Fruit fly (Drosophila melanogaster) whole organism, embryonic: ENCODE results near the gene janB.

ENCODE experiments used
- Atf-2 ChIP-seq: fragments of 200-800 bp; sonication (Bioruptor generic); optimal IDR thresholded peaks from 2 replicates; lab custom pipeline; 2016; ENCODE audit warnings: missing biosample characterization, missing genetic modification characterization
- B-H1 ChIP-seq: fragments of 200-800 bp; sonication (Bioruptor generic); IDR thresholded peaks from 3 replicates; pipeline ENCODE4 v1.3.6; 2022; ENCODE audit warnings: missing biosample characterization, missing genetic modification characterization
- CG10209 ChIP-seq: fragments of 200-800 bp; sonication (Bioruptor generic); optimal IDR thresholded peaks from 3 replicates; lab custom pipeline; 2017; ENCODE audit warnings: missing biosample characterization, mild to moderate bottlenecking, missing genetic modification characterization, missing genetic modification reagents
- CG11560 ChIP-seq: fragments of 200-800 bp; sonication (Bioruptor generic); IDR thresholded peaks from 3 replicates; pipeline ENCODE4 v1.3.6; 2022; ENCODE audit warnings: missing biosample characterization, missing genetic modification characterization
- CG12744 ChIP-seq: fragments of 200-800 bp; sonication (Bioruptor generic); optimal IDR thresholded peaks from 2 replicates; lab custom pipeline; 2016; ENCODE audit warnings: missing biosample characterization, missing genetic modification characterization
- CG1529 ChIP-seq: fragments of 200-800 bp; sonication (Bioruptor generic); optimal IDR thresholded peaks from 3 replicates; lab custom pipeline; 2018; ENCODE audit warnings: missing biosample characterization, missing genetic modification characterization
- CG15479 ChIP-seq: fragments of 200-800 bp; sonication (Bioruptor generic); optimal IDR thresholded peaks from 3 replicates; lab custom pipeline; 2019; ENCODE audit warnings: missing biosample characterization, mild to moderate bottlenecking, missing genetic modification characterization, moderate library complexity
- CG17359 ChIP-seq: fragments of 200-800 bp; sonication (Bioruptor generic); optimal IDR thresholded peaks from 3 replicates; lab custom pipeline; 2018; ENCODE audit warnings: missing biosample characterization, mild to moderate bottlenecking, missing genetic modification characterization, moderate library complexity
- CG17385 ChIP-seq: fragments of 200-800 bp; sonication (Bioruptor generic); optimal IDR thresholded peaks from 3 replicates; lab custom pipeline; 2018; ENCODE audit warnings: missing biosample characterization, mild to moderate bottlenecking, missing genetic modification characterization
- CG2116 ChIP-seq: fragments of 200-800 bp; sonication (Bioruptor generic); optimal IDR thresholded peaks from 3 replicates; lab custom pipeline; 2018; ENCODE audit warnings: missing biosample characterization, mild to moderate bottlenecking, missing genetic modification characterization
- CG31388 ChIP-seq: fragments of 200-800 bp; sonication (Bioruptor generic); optimal IDR thresholded peaks from 2 replicates; lab custom pipeline; 2016; ENCODE audit warnings: missing biosample characterization, missing genetic modification characterization
- CG32532 ChIP-seq: fragments of 200-800 bp; sonication (Bioruptor generic); IDR thresholded peaks from 2 replicates; pipeline ENCODE4 v1.3.6; 2022; ENCODE audit warnings: missing biosample characterization, missing genetic modification characterization
- CG4282 ChIP-seq: fragments of 200-800 bp; sonication (Bioruptor generic); optimal IDR thresholded peaks from 2 replicates; lab custom pipeline; 2016; ENCODE audit warnings: missing biosample characterization, missing genetic modification characterization
- CG4424 ChIP-seq: fragments of 200-800 bp; sonication (Bioruptor generic); optimal IDR thresholded peaks from 3 replicates; lab custom pipeline; 2016; ENCODE audit warnings: missing biosample characterization, missing genetic modification characterization
- CG4730 ChIP-seq: fragments of 200-800 bp; sonication (Bioruptor generic); IDR thresholded peaks from 2 replicates; pipeline ENCODE4 v1.3.6; 2022; ENCODE audit warnings: missing biosample characterization, missing genetic modification characterization
- CG5180 ChIP-seq: fragments of 200-800 bp; sonication (Bioruptor generic); optimal IDR thresholded peaks from 3 replicates; lab custom pipeline; 2017; ENCODE audit warnings: missing biosample characterization, missing genetic modification characterization, mild to moderate bottlenecking, moderate library complexity, missing genetic modification reagents
- CG5245 ChIP-seq: fragments of 200-800 bp; sonication (Bioruptor generic); optimal IDR thresholded peaks from 3 replicates; lab custom pipeline; 2016; ENCODE audit warnings: missing biosample characterization, missing genetic modification characterization
- CG6254 ChIP-seq: fragments of 200-800 bp; sonication (Bioruptor generic); optimal IDR thresholded peaks from 3 replicates; lab custom pipeline; 2017; ENCODE audit warnings: mild to moderate bottlenecking, missing biosample characterization, missing genetic modification reagents, missing genetic modification characterization
- CG6683 ChIP-seq: fragments of 200-800 bp; sonication (Bioruptor generic); optimal IDR thresholded peaks from 2 replicates; lab custom pipeline; 2017; ENCODE audit warnings: missing biosample characterization, mild to moderate bottlenecking, missing genetic modification characterization, missing genetic modification reagents
- CG8924 ChIP-seq: fragments of 200-800 bp; optimal IDR thresholded peaks from 3 replicates; lab custom pipeline; 2019; ENCODE audit warnings: missing biosample characterization, mild to moderate bottlenecking, missing genetic modification characterization, moderate library complexity
- CG9727 ChIP-seq: fragments of 200-800 bp; sonication (Bioruptor generic); optimal IDR thresholded peaks from 3 replicates; lab custom pipeline; 2017; ENCODE audit warnings: missing biosample characterization, mild to moderate bottlenecking, missing genetic modification characterization
- CG9797 ChIP-seq: fragments of 200-800 bp; sonication (Bioruptor generic); optimal IDR thresholded peaks from 3 replicates; lab custom pipeline; 2018; ENCODE audit warnings: missing biosample characterization, mild to moderate bottlenecking, missing genetic modification characterization
- CG9817 ChIP-seq: fragments of 200-800 bp; sonication (Bioruptor generic); optimal IDR thresholded peaks from 2 replicates; lab custom pipeline; 2018; ENCODE audit warnings: missing biosample characterization, mild to moderate bottlenecking, missing genetic modification characterization, moderate library complexity
- CrebB ChIP-seq: fragments of 200-800 bp; sonication (Bioruptor generic); optimal IDR thresholded peaks from 3 replicates; lab custom pipeline; 2018; ENCODE audit warnings: missing biosample characterization, mild to moderate bottlenecking, missing genetic modification characterization
- D19A ChIP-seq: fragments of 200-800 bp; optimal IDR thresholded peaks from 3 replicates; lab custom pipeline; 2019; ENCODE audit warnings: missing biosample characterization, mild to moderate bottlenecking, missing genetic modification characterization, moderate library complexity
- D19B ChIP-seq: fragments of 200-800 bp; sonication (Bioruptor generic); optimal IDR thresholded peaks from 2 replicates; lab custom pipeline; 2017; ENCODE audit warnings: missing biosample characterization, mild to moderate bottlenecking, missing genetic modification characterization
- Drgx ChIP-seq: fragments of 200-800 bp; sonication (Bioruptor generic); IDR thresholded peaks from 2 replicates; pipeline ENCODE4 v1.3.6; 2022; ENCODE audit warnings: missing biosample characterization, missing genetic modification characterization
- E2f1 ChIP-seq: fragments of 200-800 bp; sonication (Bioruptor generic); IDR thresholded peaks from 2 replicates; pipeline ENCODE4 v1.3.6; 2022; ENCODE audit warnings: missing biosample characterization, missing genetic modification characterization
- Elba2 ChIP-seq: fragments of 200-800 bp; sonication (Bioruptor generic); optimal IDR thresholded peaks from 3 replicates; lab custom pipeline; 2016; ENCODE audit warnings: missing biosample characterization, missing genetic modification characterization
- Ets65A ChIP-seq: fragments of 200-800 bp; sonication (Bioruptor generic); peaks from one replicate; lab custom pipeline; 2016; ENCODE audit warnings: missing biosample characterization, missing genetic modification characterization
- Hand ChIP-seq: fragments of 200-800 bp; sonication (Bioruptor generic); optimal IDR thresholded peaks from 2 replicates; lab custom pipeline; 2017; ENCODE audit warnings: mild to moderate bottlenecking, missing biosample characterization, missing genetic modification reagents, missing genetic modification characterization
- HmgD ChIP-seq: fragments of 200-800 bp; sonication (Bioruptor generic); optimal IDR thresholded peaks from 3 replicates; lab custom pipeline; 2016; ENCODE audit warnings: missing biosample characterization, missing genetic modification characterization
- Hmx ChIP-seq: fragments of 200-800 bp; sonication (Bioruptor generic); optimal IDR thresholded peaks from 2 replicates; lab custom pipeline; 2016; ENCODE audit warnings: missing biosample characterization, missing genetic modification characterization
- Lim3 ChIP-seq: fragments of 200-800 bp; sonication (Bioruptor generic); IDR thresholded peaks from 2 replicates; pipeline ENCODE4 v1.3.6; 2022; ENCODE audit warnings: missing biosample characterization, missing genetic modification characterization
- Lpt ChIP-seq: fragments of >200 bp; optimal IDR thresholded peaks from 2 replicates; lab custom pipeline; 2018; ENCODE audit warnings: missing biosample characterization, missing genetic modification characterization
- MTF-1 ChIP-seq: fragments of 200-800 bp; sonication (Bioruptor generic); optimal IDR thresholded peaks from 2 replicates; lab custom pipeline; 2018; ENCODE audit warnings: missing biosample characterization, mild to moderate bottlenecking, missing genetic modification characterization, borderline replicate concordance
- Poxn ChIP-seq: fragments of 200-800 bp; sonication (Bioruptor generic); IDR thresholded peaks from 2 replicates; pipeline ENCODE4 v1.3.6; 2022; ENCODE audit warnings: missing biosample characterization, missing genetic modification characterization
- Scr ChIP-seq: fragments of 200-800 bp; sonication (Bioruptor generic); IDR thresholded peaks from 2 replicates; pipeline ENCODE4 v1.3.6; 2022; ENCODE audit warnings: missing biosample characterization, missing genetic modification characterization; ENCODE audit not compliant: partially characterized antibody
- Sin3A ChIP-seq: fragments of >200 bp; optimal IDR thresholded peaks from 2 replicates; lab custom pipeline; 2018
- TFAM ChIP-seq: fragments of 200-800 bp; sonication (Bioruptor generic); optimal IDR thresholded peaks from 2 replicates; lab custom pipeline; 2017; ENCODE audit warnings: missing biosample characterization, missing genetic modification characterization, inconsistent platforms
- bowl ChIP-seq: fragments of 200-800 bp; sonication (Bioruptor generic); IDR thresholded peaks from 2 replicates; pipeline ENCODE4 v1.3.6; 2022; ENCODE audit warnings: missing biosample characterization, missing genetic modification characterization
- br ChIP-seq: fragments of >200 bp; optimal IDR thresholded peaks from 2 replicates; lab custom pipeline; 2017
- en ChIP-seq: fragments of 200-800 bp; sonication (Bioruptor generic); optimal IDR thresholded peaks from 2 replicates; lab custom pipeline; 2016; ENCODE audit warnings: missing biosample characterization, missing genetic modification characterization
- eve ChIP-seq, 2 experiments: fragments of >200 bp; optimal IDR thresholded peaks; 2 replicates each; lab custom pipeline; 2017; ENCODE audit warnings: missing biosample characterization in 2 of 2, missing genetic modification characterization in 2 of 2
- fu2 ChIP-seq: fragments of 200-800 bp; sonication (Bioruptor generic); optimal IDR thresholded peaks from 2 replicates; lab custom pipeline; 2016; ENCODE audit warnings: missing biosample characterization, missing genetic modification characterization
- lbe ChIP-seq: fragments of 200-800 bp; sonication (Bioruptor generic); optimal IDR thresholded peaks from 2 replicates; lab custom pipeline; 2016; ENCODE audit warnings: missing biosample characterization, mild to moderate bottlenecking, missing genetic modification characterization
- odd ChIP-seq: fragments of 200-800 bp; sonication (Bioruptor generic); optimal IDR thresholded peaks from 2 replicates; lab custom pipeline; 2017; ENCODE audit warnings: missing biosample characterization, mild to moderate bottlenecking, missing genetic modification characterization
- onecut ChIP-seq: fragments of 200-800 bp; sonication (Bioruptor generic); IDR thresholded peaks from 2 replicates; pipeline ENCODE4 v1.3.6; 2022; ENCODE audit warnings: missing biosample characterization, missing genetic modification characterization
- phol ChIP-seq: fragments of 200-800 bp; sonication (Bioruptor generic); optimal IDR thresholded peaks from 3 replicates; lab custom pipeline; 2018; ENCODE audit warnings: missing biosample characterization, mild to moderate bottlenecking, missing genetic modification characterization, moderate library complexity
- ro ChIP-seq: fragments of 200-800 bp; sonication (Bioruptor generic); IDR thresholded peaks from 2 replicates; pipeline ENCODE4 v1.3.6; 2022; ENCODE audit warnings: missing biosample characterization, missing genetic modification characterization
- scrt ChIP-seq: fragments of 200-800 bp; sonication (Bioruptor generic); optimal IDR thresholded peaks from 2 replicates; lab custom pipeline; 2018; ENCODE audit warnings: missing biosample characterization, mild to moderate bottlenecking, missing genetic modification characterization, moderate library complexity
- sisA ChIP-seq: fragments of 200-800 bp; sonication (Bioruptor generic); IDR thresholded peaks from 2 replicates; pipeline ENCODE4 v1.3.6; 2022; ENCODE audit warnings: missing biosample characterization, missing genetic modification characterization
- vnd ChIP-seq: fragments of 200-800 bp; sonication (Bioruptor generic); IDR thresholded peaks from 3 replicates; pipeline ENCODE4 v1.3.6; 2022; ENCODE audit warnings: missing biosample characterization, missing genetic modification characterization; ENCODE audit not compliant: partially characterized antibody

The janB gene

DNA sequence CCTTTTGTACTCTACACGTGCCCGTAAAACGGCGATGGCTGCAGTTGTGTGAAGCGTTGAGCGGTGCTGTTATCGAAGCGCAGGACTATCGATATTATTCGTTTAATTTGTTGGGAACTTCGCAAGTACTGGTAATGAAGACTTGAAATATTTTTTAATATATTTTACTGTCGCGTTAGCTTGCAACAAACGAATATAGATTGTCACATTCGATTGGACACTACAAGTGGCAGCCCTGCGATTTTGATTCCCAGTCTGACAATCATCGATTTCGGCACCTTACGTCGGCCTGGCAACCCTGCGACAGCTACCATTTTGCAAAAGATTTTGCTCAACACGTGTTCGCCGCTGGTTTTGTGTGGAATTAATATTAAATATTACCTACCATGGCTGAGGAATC, 33.9 kb downstream of the janB start, which contains the start of the genes Nlp and Nph (continued):
- peak; percentile 75 for TF ChIP-seq scrt (GFP tag; lab: Kevin White, UChicago)
- TF ChIP-seq MTF-1 (GFP tag; lab: Kevin White, UChicago) = no peak
- TF ChIP-seq CG4282 (GFP tag; lab: Kevin White, UChicago) = no peak
- TF ChIP-seq Poxn = no peak
- no peak for TF ChIP-seq Lpt (GFP tag; lab: Kevin White, UChicago)
- peak; percentile 93 for TF ChIP-seq CG2116 (GFP tag; lab: Kevin White, UChicago)
- TF ChIP-seq E2f1 (GFP tag; lab: Robert Waterston, UW) = no peak
- TF ChIP-seq Atf-2 = no peak
- TF ChIP-seq Hand (GFP tag; lab: Kevin White, UChicago) = no peak
- TF ChIP-seq onecut (GFP tag; lab: Robert Waterston, UW) = peak; percentile 41; the same call in 1 of the 2 replicates
- TF ChIP-seq CG6683 (GFP tag; lab: Kevin White, UChicago) = no peak
- TF ChIP-seq CG17385 = peak; percentile 5
- TF ChIP-seq Ets65A = no peak
- TF ChIP-seq CG11560 (tag; lab: Robert Waterston, UW) = peak; percentile 93
- no peak for TF ChIP-seq CG6254 (GFP tag; lab: Kevin White, UChicago)
- TF ChIP-seq odd = no peak
- TF ChIP-seq CG17359 = peak; percentile 0
- TF ChIP-seq CG32532 = peak; percentile 43; the same call in 1 of the 2 replicates
- no peak for TF ChIP-seq ro (GFP tag; lab: Robert Waterston, UW)
- TF ChIP-seq Lim3 = no peak
- TF ChIP-seq CG1529 = no peak
- TF ChIP-seq CG5245 (GFP tag; lab: Kevin White, UChicago) = no peak
- no peak for TF ChIP-seq CrebB (tag; lab: Kevin White, UChicago)
- no peak for TF ChIP-seq CG9817 (tag; lab: Kevin White, UChicago)
- TF ChIP-seq eve (GFP tag; optimal IDR thresholded peaks at IDR 0.05; lab: Kevin White, UChicago) = no peak
- no peak for TF ChIP-seq CG31388 (GFP tag; lab: Kevin White, UChicago)
- TF ChIP-seq HmgD = no peak
- TF ChIP-seq en (GFP tag; lab: Kevin White, UChicago) = no peak
- no peak for TF ChIP-seq sisA (GFP tag; lab: Robert Waterston, UW)
- no peak for TF ChIP-seq bowl (GFP tag; lab: Robert Waterston, UW)
- TF ChIP-seq B-H1 (GFP tag; lab: Robert Waterston, UW) = no peak
- TF ChIP-seq CG4424 (GFP tag; lab: Kevin White, UChicago) = no peak
- no peak for TF ChIP-seq D19A (tag; lab: Kevin White, UChicago)
- no peak for TF ChIP-seq br (lab: Kevin White, UChicago)
- TF ChIP-seq Elba2 = no peak
- TF ChIP-seq TFAM (GFP tag; lab: Kevin White, UChicago) = no peak
- TF ChIP-seq CG9727 (GFP tag; lab: Kevin White, UChicago) = no peak
- peak; percentile 90 for TF ChIP-seq Scr (GFP tag; lab: Robert Waterston, UW)
- peak; percentile 75; the same call in 2 of the 3 replicates for TF ChIP-seq vnd
- TF ChIP-seq CG12744 (GFP tag; lab: Kevin White, UChicago) = no peak
- peak; percentile 43 for TF ChIP-seq CG8924 (tag; lab: Kevin White, UChicago)
- no peak for TF ChIP-seq CG4730 (GFP tag; lab: Robert Waterston, UW)
- TF ChIP-seq Drgx (GFP tag; lab: Robert Waterston, UW) = no peak
- TF ChIP-seq CG10209 (GFP tag; lab: Kevin White, UChicago) = no peak
- no peak for TF ChIP-seq fu2 (GFP tag; lab: Kevin White, UChicago)
- no peak for TF ChIP-seq D19B (GFP tag; lab: Kevin White, UChicago)
- no peak for TF ChIP-seq CG15479 (GFP tag; lab: Kevin White, UChicago)
- TF ChIP-seq phol (tag; lab: Kevin White, UChicago) = peak; percentile 92
- no peak for TF ChIP-seq CG5180
- no peak for TF ChIP-seq Hmx (GFP tag; lab: Kevin White, UChicago)
- no peak for TF ChIP-seq lbe (GFP tag; lab: Kevin White, UChicago)
- peak; percentile 61 for TF ChIP-seq CG9797 (GFP tag; lab: Kevin White, UChicago)
- TF ChIP-seq Sin3A (lab: Kevin White, UChicago) = peak; percentile 84
